Worm (Caenorhabditis elegans) whole organism, mixed stage, embryonic: ENCODE data around the gene C25F9.14.

Experiments
- ceh-43 ChIP-seq: fragments of 200-800 bp; sonication (Bioruptor generic); optimal IDR thresholded peaks from 2 replicates; lab custom pipeline; 2018; ENCODE audit warnings: mild to moderate bottlenecking, missing genetic modification characterization, moderate library complexity, missing compliant biosample characterization
- ces-1 ChIP-seq: fragments of 150-350 bp; optimal IDR thresholded peaks from 2 replicates; lab custom pipeline; 2014; ENCODE audit warnings: missing biosample characterization, missing genetic modification reagents, missing genetic modification characterization
- cnd-1 ChIP-seq: fragments of 200-800 bp; sonication (Bioruptor generic); optimal IDR thresholded peaks from 2 replicates; lab custom pipeline; 2018; ENCODE audit warnings: mild to moderate bottlenecking, missing genetic modification characterization, missing compliant biosample characterization
- drap-1 ChIP-seq: fragments of 200-800 bp; sonication (Bioruptor generic); optimal IDR thresholded peaks from 3 replicates; lab custom pipeline; 2018; ENCODE audit warnings: mild to moderate bottlenecking, missing genetic modification characterization, missing compliant biosample characterization
- elt-1 ChIP-seq: sonication (generic microtip); optimal IDR thresholded peaks from 2 replicates; lab custom pipeline; 2017; ENCODE audit warnings: missing genetic modification characterization, mild to moderate bottlenecking, missing compliant biosample characterization, antibody characterized with exemption, moderate library complexity, borderline replicate concordance; ENCODE audit not compliant: insufficient read depth
- elt-3 ChIP-seq: fragments of 150-350 bp; optimal IDR thresholded peaks from 2 replicates; lab custom pipeline; 2014; ENCODE audit warnings: missing biosample characterization, missing genetic modification characterization
- flh-1 ChIP-seq: fragments of 200-800 bp; sonication (Bioruptor generic); optimal IDR thresholded peaks from 2 replicates; lab custom pipeline; 2018; ENCODE audit warnings: mild to moderate bottlenecking, missing genetic modification characterization, moderate library complexity, missing compliant biosample characterization
- ham-2 ChIP-seq: fragments of 200-800 bp; sonication (Bioruptor generic); optimal IDR thresholded peaks from 2 replicates; lab custom pipeline; 2018; ENCODE audit warnings: mild to moderate bottlenecking, missing genetic modification characterization, missing compliant biosample characterization
- hlh-1 ChIP-seq: fragments of 150-350 bp; optimal IDR thresholded peaks from 2 replicates; lab custom pipeline; 2014; ENCODE audit warnings: missing biosample characterization, missing genetic modification reagents, missing genetic modification characterization
- lin-13 ChIP-seq: fragments of 150-350 bp; optimal IDR thresholded peaks from 2 replicates; lab custom pipeline; 2014; ENCODE audit warnings: missing biosample characterization, missing genetic modification characterization
- lin-32 ChIP-seq: fragments of 200-800 bp; sonication (Bioruptor generic); optimal IDR thresholded peaks from 2 replicates; lab custom pipeline; 2018; ENCODE audit warnings: mild to moderate bottlenecking, missing genetic modification characterization, missing compliant biosample characterization
- mab-5 ChIP-seq: fragments of 150-350 bp; optimal IDR thresholded peaks from 2 replicates; lab custom pipeline; 2014; ENCODE audit warnings: missing biosample characterization, missing genetic modification characterization
- mep-1 ChIP-seq: fragments of 150-350 bp; optimal IDR thresholded peaks from 2 replicates; lab custom pipeline; 2017; ENCODE audit warnings: missing biosample characterization, missing genetic modification reagents, missing genetic modification characterization, inconsistent platforms
- mls-2 ChIP-seq: sonication (generic microtip); optimal IDR thresholded peaks from 2 replicates; lab custom pipeline; 2016; ENCODE audit warnings: mild to moderate bottlenecking, missing genetic modification characterization, moderate library complexity, missing compliant biosample characterization
- nhr-12 ChIP-seq: fragments of 150-350 bp; optimal IDR thresholded peaks from 2 replicates; lab custom pipeline; 2014; ENCODE audit warnings: missing biosample characterization, missing genetic modification characterization
- nhr-237 ChIP-seq: fragments of 150-350 bp; optimal IDR thresholded peaks from 2 replicates; lab custom pipeline; 2014; ENCODE audit warnings: missing biosample characterization, missing genetic modification characterization
- nhr-76 ChIP-seq: sonication (generic microtip); optimal IDR thresholded peaks from 2 replicates; lab custom pipeline; 2017; ENCODE audit warnings: missing biosample characterization, missing genetic modification characterization
- pha-4 ChIP-seq: fragments of 150-350 bp; optimal IDR thresholded peaks from 2 replicates; lab custom pipeline; 2018; ENCODE audit warnings: missing biosample characterization, missing genetic modification reagents, missing genetic modification characterization
- sem-2 ChIP-seq: fragments of 200-800 bp; sonication (Bioruptor generic); optimal IDR thresholded peaks from 2 replicates; lab custom pipeline; 2018; ENCODE audit warnings: mild to moderate bottlenecking, missing genetic modification characterization, missing compliant biosample characterization
- sptf-1 ChIP-seq: sonication (generic microtip); optimal IDR thresholded peaks from 2 replicates; lab custom pipeline; 2017; ENCODE audit warnings: mild to moderate bottlenecking, missing genetic modification characterization, moderate library complexity, missing compliant biosample characterization
- unc-39 ChIP-seq: fragments of 150-350 bp; optimal IDR thresholded peaks from 2 replicates; lab custom pipeline; 2014; ENCODE audit warnings: missing biosample characterization, missing genetic modification characterization
- unc-62 ChIP-seq: fragments of 150-350 bp; optimal IDR thresholded peaks from 2 replicates; lab custom pipeline; 2014; ENCODE audit warnings: missing biosample characterization, missing genetic modification reagents, missing genetic modification characterization
- zip-8 ChIP-seq: fragments of 150-350 bp; optimal IDR thresholded peaks from 2 replicates; lab custom pipeline; 2014; ENCODE audit warnings: missing biosample characterization, missing genetic modification characterization
- ztf-11 ChIP-seq: fragments of 150-350 bp; optimal IDR thresholded peaks from 2 replicates; lab custom pipeline; 2014; ENCODE audit warnings: missing biosample characterization, missing genetic modification characterization

Gene C25F9.14

DNA sequence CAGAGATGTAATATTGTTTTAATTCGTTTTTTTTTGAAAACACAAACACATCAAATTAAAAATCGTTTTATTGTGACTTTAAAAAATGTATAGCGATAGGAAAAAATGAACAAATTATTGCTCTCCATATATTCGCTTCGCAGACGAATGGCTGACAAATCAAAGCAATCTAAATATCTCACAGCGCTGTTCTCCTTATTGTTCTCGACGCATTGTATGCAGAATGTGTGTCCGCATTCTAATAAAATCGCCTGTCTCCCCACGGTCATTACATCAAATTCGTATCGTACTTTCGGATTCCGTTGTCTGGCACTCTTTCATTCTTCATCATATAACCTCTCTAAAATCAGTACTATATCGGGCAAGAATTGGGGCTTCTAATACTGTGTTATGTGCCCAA is 41.6 kb downstream of the C25F9.14 start, which contains the start of gene Y43F8B.9:
Gene Y43F8B.9, plus strand, starts transcription at position 301 of the 400 bp plus-strand sequence.
- no peak for TF ChIP-seq flh-1 (GFP tag; lab: Kevin White, UChicago)
- no peak for TF ChIP-seq unc-62 (GFP tag; lab: Kevin White, UChicago)
- no peak for TF ChIP-seq lin-13 (tag; lab: Kevin White, UChicago)
- no peak for TF ChIP-seq pha-4 (tag; lab: Kevin White, UChicago)

DNA sequence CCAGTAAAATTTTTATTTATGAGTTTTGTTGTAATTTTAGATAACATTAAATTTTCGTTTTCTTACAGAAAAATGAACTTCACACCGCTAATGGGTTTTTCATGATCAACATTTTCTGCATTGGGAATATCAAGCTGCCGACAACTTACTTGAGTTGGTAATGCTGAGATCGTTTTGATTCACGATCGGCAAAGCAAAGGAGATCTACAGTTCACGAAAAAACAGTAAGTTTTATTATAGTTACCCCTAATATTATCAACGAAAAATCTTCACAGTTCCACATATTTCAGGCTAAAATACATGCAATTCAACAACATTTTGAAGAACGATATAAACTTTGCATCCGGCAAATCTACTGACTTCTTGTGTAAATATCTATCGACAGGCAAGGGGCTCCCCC is 46.3 kb downstream of the C25F9.14 start, which contains the start of gene Y43F8B.22:
Gene Y43F8B.22, plus strand, starts transcription at position 301 of the 400 bp plus-strand sequence.
- TF ChIP-seq lin-32 (GFP tag; lab: Kevin White, UChicago) (no peak), elt-1 (tag; lab: Kevin White, UChicago) (no peak), nhr-237 (no peak), drap-1 (GFP tag; lab: Kevin White, UChicago) (no peak), ztf-11 (tag; lab: Kevin White, UChicago) (no peak), nhr-76 (tag; lab: Kevin White, UChicago) (no peak), ces-1 (GFP tag; lab: Kevin White, UChicago) (no peak), zip-8 (no peak), mls-2 (no peak), flh-1 (GFP tag; lab: Kevin White, UChicago) (no peak), nhr-12 (no peak), elt-3 (tag; lab: Kevin White, UChicago) (no peak), ham-2 (GFP tag; lab: Kevin White, UChicago) (no peak)

ce11 chrV:19484507-19484906 is 48.2 kb downstream of the C25F9.14 start, which contains the start of gene Y43F8B.17:
Gene Y43F8B.17, plus strand, starts transcription at chrV:19484721.
- TF ChIP-seq zip-8 (no peak), elt-3 (tag; lab: Kevin White, UChicago) (no peak), hlh-1 (tag; lab: Kevin White, UChicago) (no peak)

ce11 chrV:19485261-19485660 is 49.0 kb downstream of the C25F9.14 start, which contains the start of gene Y43F8B.28:
Gene Y43F8B.28, plus strand, starts transcription at chrV:19485319.
- TF ChIP-seq mab-5 (tag; lab: Kevin White, UChicago) (no peak), sptf-1 (tag; lab: Kevin White, UChicago) (no peak), ceh-43 (GFP tag; lab: Kevin White, UChicago) (no peak), cnd-1 (tag; lab: Kevin White, UChicago) (no peak), nhr-12 (no peak), lin-13 (tag; lab: Kevin White, UChicago) (no peak), mep-1 (tag; lab: Kevin White, UChicago) (no peak), flh-1 (GFP tag; lab: Kevin White, UChicago) (no peak), sem-2 (GFP tag; lab: Kevin White, UChicago) (no peak)

DNA sequence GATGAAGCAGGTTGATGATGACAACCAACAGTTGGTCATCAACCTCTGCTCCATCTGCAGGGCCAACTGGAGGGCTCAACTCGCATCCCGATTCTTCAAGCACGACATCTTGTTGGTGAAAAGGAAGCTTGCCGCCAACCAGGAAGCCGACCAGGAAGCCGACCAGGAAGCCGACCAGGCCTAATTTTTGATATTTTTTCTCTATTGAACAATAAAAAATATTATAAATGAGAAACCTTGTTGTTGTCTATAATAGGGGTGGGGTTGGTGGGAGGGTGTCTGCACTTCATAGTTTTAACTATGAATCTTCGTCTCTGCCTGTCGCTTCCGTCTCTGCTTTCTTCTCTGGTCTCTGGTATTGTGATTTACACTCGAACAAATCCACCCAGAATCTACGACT is 49.4 kb downstream of the C25F9.14 start, which contains the start of gene Y43F8B.18:
Gene Y43F8B.18, plus strand, starts transcription at position 301 of the 400 bp plus-strand sequence.
- TF ChIP-seq unc-39, result no peak
- TF ChIP-seq, all 35 proteins: peak for 0
